Fruit fly (Drosophila melanogaster) S2 (cell line): ENCODE data around the gene ome.

ENCODE experiments used
- CG8478 ChIP-seq: fragments of >200 bp; optimal IDR thresholded peaks from 2 replicates; lab custom pipeline; 2018
- CTCF ChIP-seq, 2 experiments: fragments of >200 bp; optimal IDR thresholded peaks; 2 replicates each; lab custom pipeline; 2018

Gene ome

DNA sequence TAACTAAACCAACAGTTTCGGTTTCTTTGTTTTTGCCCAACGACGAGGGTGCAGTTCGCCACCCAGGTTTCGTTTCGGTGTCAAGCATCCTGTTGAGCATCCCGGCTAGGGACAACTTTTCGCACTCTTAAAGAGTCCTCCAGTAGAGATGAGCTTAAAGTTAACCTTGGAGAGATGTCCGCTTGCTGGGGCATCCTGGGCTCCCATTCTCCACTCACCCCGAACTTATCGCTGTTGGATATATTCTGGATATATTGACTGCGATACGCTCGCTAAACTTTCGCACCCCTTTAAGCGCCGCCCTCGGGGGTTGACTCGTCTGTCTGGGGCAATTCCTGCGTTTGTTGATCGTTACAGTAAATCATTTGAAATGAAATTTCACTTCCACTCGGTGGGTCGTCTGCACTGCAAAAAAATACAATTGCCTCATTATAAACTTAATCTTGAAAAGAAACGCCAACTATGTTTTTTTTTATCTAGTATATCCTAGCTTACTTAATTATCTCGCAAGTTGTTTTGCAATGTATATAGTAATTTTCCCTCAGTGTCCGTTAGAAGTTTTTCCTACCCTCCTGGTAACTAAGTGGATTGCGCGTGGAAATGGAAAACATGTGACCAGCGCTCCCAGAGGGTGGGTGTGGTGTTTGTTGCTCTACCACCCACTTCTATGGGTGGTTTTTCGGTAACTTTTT, 10.9 kb upstream of the ome start:
- TF ChIP-seq CTCF (optimal IDR thresholded peaks at IDR 0.05; lab: Kevin White, UChicago) (no peak), CG8478 (lab: Kevin White, UChicago) (no peak)

DNA sequence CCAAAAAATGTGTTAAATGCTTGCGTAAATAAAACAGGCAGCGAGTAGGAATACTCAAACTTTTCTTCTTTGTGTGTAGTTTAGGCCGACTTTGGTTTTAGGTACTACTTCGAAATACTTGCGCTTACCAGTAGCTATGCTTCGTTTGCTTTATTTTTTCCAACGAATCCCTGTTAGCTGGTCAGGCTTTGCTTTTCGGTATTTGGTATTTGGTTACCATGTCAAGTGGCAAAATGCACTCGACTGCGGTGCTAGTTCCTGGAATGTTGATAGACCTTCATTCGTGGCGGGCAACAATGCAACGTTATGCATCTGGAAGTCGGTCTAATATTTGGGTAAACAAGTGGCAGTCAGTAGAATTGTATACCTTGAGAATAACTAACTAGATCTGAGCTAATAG, 8.9 kb upstream of the ome start:
- TF ChIP-seq CG8478 (lab: Kevin White, UChicago) (no peak), CTCF (optimal IDR thresholded peaks at IDR 0.05; lab: Kevin White, UChicago) (no peak)

DNA sequence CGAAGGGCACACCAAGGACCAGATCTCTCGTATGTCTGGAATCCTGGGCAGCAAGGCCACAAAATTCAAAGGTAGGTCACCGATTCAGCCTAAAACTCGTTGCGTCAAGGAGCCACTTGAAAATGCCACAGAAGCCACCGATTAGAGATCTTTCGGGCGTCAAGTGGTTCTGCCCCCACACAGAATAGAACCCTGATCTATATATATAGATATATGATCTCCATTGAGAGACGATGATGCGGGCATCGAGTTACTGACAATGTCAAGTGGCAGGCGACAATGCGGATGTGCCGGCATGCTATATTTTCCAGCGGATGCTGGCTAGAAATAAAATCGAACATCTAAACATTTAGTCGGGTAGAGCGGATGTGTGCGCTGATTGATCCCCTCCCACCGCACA, 8.2 kb upstream of the ome start:
- no peak for TF ChIP-seq CTCF (optimal IDR thresholded peaks at IDR 0.05; lab: Kevin White, UChicago)
- TF ChIP-seq CG8478 (lab: Kevin White, UChicago), result no peak

DNA sequence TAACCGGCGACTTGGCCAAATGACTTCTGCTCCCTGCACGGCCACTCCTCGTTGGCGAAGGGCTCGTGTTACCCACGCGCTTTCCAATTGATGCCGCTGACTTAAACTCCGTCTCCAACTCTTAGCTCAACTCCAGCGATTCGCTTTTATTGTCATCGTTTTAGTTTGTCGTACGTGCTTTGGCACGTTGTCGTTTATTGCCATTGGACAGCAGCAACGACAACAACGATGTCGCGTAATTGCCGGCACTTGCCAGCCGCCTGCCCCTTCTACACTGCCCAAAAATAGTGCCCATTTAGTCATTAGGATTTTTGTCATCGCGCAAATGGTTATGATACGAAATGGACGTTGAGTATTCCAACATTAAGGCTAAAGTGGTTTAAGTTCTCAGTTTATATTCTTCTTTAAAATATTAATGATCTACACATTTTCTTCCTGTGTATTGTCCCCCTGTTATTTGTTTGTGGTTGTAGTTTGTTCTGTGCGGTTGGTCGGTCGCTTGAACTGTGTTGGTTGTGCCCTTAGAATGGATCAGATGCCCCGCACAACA, 6.8 kb upstream of the ome start:
- TF ChIP-seq CG8478 (lab: Kevin White, UChicago) (no peak), CTCF (optimal IDR thresholded peaks at IDR 0.05; lab: Kevin White, UChicago) (no peak)

- TF ChIP-seq CG8478 (lab: Kevin White, UChicago), result no peak
- TF ChIP-seq CTCF (optimal IDR thresholded peaks at IDR 0.05; lab: Kevin White, UChicago), result no peak
Measured at dm6 chr3L:14668638-14669037, 4.0 kb upstream of the ome start.

dm6 chr3L:14671546-14671945, 1.1 kb upstream of the ome start:
- TF ChIP-seq CTCF (optimal IDR thresholded peaks at IDR 0.05; lab: Kevin White, UChicago) (peak; percentile 88 to 94), CG8478 (lab: Kevin White, UChicago) (no peak)

dm6 chr3L:14673740-14674463, 1.3 kb downstream of the ome start:
- TF ChIP-seq CG8478 (lab: Kevin White, UChicago), result no peak
- peak; percentile 45 to 60 for TF ChIP-seq CTCF (optimal IDR thresholded peaks at IDR 0.05; lab: Kevin White, UChicago)

dm6 chr3L:14678097-14678679, 5.5 kb downstream of the ome start, which contains the start of gene CG4914:
TSS of gene CG4914 (minus strand) at chr3L:14678147.
- TF ChIP-seq CG8478 (lab: Kevin White, UChicago) (no peak), CTCF (optimal IDR thresholded peaks at IDR 0.05; lab: Kevin White, UChicago) (no peak)

dm6 chr3L:14681504-14681903, 8.9 kb downstream of the ome start:
- TF ChIP-seq CG8478 (lab: Kevin White, UChicago) (no peak), CTCF (optimal IDR thresholded peaks at IDR 0.05; lab: Kevin White, UChicago) (no peak)

DNA sequence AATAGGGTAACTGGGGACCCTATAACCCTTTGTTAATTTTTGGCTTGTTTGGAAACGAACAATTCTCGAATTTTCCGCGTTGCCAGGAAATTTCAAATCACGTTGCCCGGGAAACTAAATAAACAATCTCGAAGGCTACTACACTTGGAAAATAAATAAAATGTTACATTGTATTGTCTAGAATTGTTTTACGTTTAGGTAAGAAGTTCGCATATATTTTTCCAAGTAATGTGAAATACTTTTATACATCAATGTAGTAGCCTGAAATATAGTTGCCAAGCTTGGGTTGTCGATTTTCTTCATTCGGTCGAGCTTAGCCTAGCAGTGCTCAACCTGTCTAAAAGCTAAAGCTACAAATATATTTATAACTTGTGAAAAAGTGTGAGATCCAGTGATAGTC, 11.8 kb downstream of the ome start, which contains the start of gene Dnaaf6:
Dnaaf6 (plus strand) TSS at position 301 of the 400 bp plus-strand sequence.
- TF ChIP-seq CTCF (optimal IDR thresholded peaks at IDR 0.05; lab: Kevin White, UChicago) (no peak), CG8478 (lab: Kevin White, UChicago) (no peak)

dm6 chr3L:14686251-14686650, 13.6 kb downstream of the ome start:
- TF ChIP-seq CG8478 (lab: Kevin White, UChicago) (no peak), CTCF (optimal IDR thresholded peaks at IDR 0.05; lab: Kevin White, UChicago) (no peak)

DNA sequence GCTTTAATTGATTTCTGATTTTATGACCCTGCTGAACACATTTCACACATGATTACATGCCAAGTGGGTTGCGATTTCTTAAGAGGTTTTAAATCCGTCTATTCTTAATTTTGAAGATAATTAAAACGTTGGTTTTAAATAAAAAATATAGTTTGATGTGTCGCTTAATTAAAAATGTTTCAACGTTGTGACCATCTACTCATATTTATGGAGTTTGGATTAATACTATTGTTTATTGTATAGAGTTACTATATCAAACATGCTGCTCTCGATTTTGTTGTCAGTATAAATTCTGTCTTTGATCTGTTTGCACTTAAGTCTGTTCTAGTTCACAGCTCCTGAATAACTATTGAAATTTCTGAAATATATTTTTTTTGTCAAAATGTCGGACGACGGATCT, 18.4 kb downstream of the ome start, which contains the start of gene gdrd:
gdrd (plus strand) TSS at position 301 of the 400 bp plus-strand sequence.
- TF ChIP-seq CTCF (optimal IDR thresholded peaks at IDR 0.05; lab: Kevin White, UChicago), result no peak

DNA sequence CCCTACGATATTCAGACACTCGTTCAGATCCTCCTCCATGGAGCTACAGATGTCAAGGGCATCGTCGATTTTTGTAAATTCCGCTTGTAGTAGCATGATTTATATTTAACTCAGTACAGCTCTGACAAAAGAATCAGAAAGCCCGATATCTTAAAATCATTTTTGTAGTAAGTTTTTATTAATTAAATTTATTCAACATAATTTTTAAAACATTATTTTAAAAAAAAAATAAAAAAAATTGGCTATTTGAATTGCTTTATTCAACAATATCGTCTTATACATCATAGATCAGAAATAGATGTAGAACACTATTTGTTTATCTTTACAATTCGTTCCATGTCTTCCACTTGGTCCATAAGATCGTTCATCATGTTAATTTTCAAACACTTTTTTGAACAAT, 24.4 kb downstream of the ome start, which contains the start of gene CG13474:
CG13474 (minus strand) TSS at position 101 of the 400 bp plus-strand sequence.
- TF ChIP-seq CTCF (optimal IDR thresholded peaks at IDR 0.05; lab: Kevin White, UChicago), result no peak
- no peak for TF ChIP-seq CG8478 (lab: Kevin White, UChicago)

DNA sequence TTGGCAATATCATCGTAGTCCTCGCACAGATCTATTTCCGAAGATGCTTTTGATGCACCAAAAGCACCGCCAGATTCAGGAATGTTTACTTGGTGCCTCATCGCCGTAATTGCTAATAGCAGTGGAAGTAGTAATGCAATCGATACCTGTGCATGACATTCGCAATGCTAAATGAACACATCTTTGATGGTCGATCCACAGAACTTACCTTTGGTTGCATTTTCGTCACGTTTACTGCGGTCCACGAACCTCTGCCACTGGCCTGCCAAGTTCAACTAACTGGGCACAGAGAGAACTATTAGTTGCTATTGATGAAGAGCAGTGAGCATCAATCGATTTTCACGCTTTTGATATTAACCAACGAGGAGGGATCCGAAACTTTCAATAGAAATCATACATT, 28.9 kb downstream of the ome start, which contains the start of gene CG17177:
CG17177 (minus strand) TSS at position 101 of the 400 bp plus-strand sequence.
- TF ChIP-seq CTCF (optimal IDR thresholded peaks at IDR 0.05; lab: Kevin White, UChicago) (no peak), CG8478 (lab: Kevin White, UChicago) (no peak)

DNA sequence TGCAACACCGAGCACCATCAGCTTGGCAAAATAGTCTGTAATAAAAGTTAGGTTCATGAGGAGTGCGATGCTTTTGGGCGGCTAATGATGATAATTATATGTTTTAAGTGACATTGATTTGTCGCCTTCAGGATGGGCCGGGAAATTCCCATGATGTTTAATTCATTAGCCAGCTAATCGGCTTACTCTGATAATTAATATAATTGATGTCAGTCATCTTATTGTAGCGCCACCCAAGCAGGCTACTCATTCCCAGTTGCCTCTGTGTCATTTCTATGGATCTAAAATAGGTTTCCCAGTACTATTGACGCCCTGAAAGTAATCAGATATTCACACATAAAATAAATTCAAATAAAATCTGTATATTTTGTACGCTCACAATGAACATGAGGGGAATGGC, 32.5 kb downstream of the ome start, which contains the start of gene CG13476:
CG13476 (plus strand) TSS at position 301 of the 400 bp plus-strand sequence.
- TF ChIP-seq CTCF (optimal IDR thresholded peaks at IDR 0.05; lab: Kevin White, UChicago) (no peak), CG8478 (lab: Kevin White, UChicago) (no peak)
